Fruit fly (Drosophila melanogaster): ENCODE data around the gene CG42654.

Gene CG42654

dm6 chr3L:20002482-20003234, 48.3 kb upstream of the CG42654 start, which contains the start of gene CG7668 (continued):
- TF ChIP-seq CG6854 (GFP tag; optimal IDR thresholded peaks at IDR 0.05) (peak; percentile 75), CG32006 (GFP tag; optimal IDR thresholded peaks at IDR 0.05) (no peak), Sox15 (GFP tag; optimal IDR thresholded peaks at IDR 0.05) (peak; percentile 87), svp (GFP tag) (no peak), net (GFP tag; optimal IDR thresholded peaks at IDR 0.05) (peak; percentile 92), lz (GFP tag; optimal IDR thresholded peaks at IDR 0.05) (peak; percentile 93), CG3032 (tag; optimal IDR thresholded peaks at IDR 0.05) (peak; percentile 92), ss (GFP tag; optimal IDR thresholded peaks at IDR 0.05) (peak; percentile 80 to 88), CG11902 (GFP tag; optimal IDR thresholded peaks at IDR 0.05) (peak; percentile 82), Hr39 (GFP tag; optimal IDR thresholded peaks at IDR 0.05) (peak; percentile 92), Sox102F (GFP tag; optimal IDR thresholded peaks at IDR 0.05) (peak; percentile 91), CG8119 (GFP tag; IDR thresholded peaks at IDR 0.05) (peak; percentile 92), Met (GFP tag; optimal IDR thresholded peaks at IDR 0.05) (peak; percentile 92), fd85E (GFP tag; optimal IDR thresholded peaks at IDR 0.05) (peak; percentile 41), Smox (GFP tag; optimal IDR thresholded peaks at IDR 0.05) (peak; percentile 92), vri (GFP tag; optimal IDR thresholded peaks at IDR 0.05) (peak; percentile 86), OdsH (GFP tag; optimal IDR thresholded peaks at IDR 0.05) (peak; percentile 92), CG10669 (GFP tag; optimal IDR thresholded peaks at IDR 0.05) (peak; percentile 87), Eip93F (GFP tag; optimal IDR thresholded peaks at IDR 0.05) (peak; percentile 82), CG1621 (tag; optimal IDR thresholded peaks at IDR 0.05) (peak; percentile 89), CG31627 (GFP tag; optimal IDR thresholded peaks at IDR 0.05) (peak; percentile 94)

- TF ChIP-seq Eip78C (GFP tag) (peak; percentile 26), CG11762 (GFP tag; optimal IDR thresholded peaks at IDR 0.05; ENCODE audit: insufficient read depth) (no peak)
These were observed 46.7 kb upstream of the CG42654 start for dm6 chr3L:20000878-20001640.

- TF ChIP-seq topi (GFP tag; optimal IDR thresholded peaks at IDR 0.05) (no peak), Eip78C (GFP tag) (peak; percentile 68)
These were observed 45.9 kb upstream of the CG42654 start, which contains the start of the genes Tom20 and Gabat for dm6 chr3L:20000081-20000736. Tom20 (plus strand) TSS chr3L:20000644. Gabat (minus strand) TSS chr3L:20000686.

dm6 chr3L:19994015-19994414, 39.7 kb upstream of the CG42654 start:
- TF ChIP-seq dsx (GFP tag; optimal IDR thresholded peaks at IDR 0.05; ENCODE audit: poor library complexity, severe bottlenecking) (no peak), CG31627 (GFP tag; optimal IDR thresholded peaks at IDR 0.05) (no peak), CG4318 (GFP tag; optimal IDR thresholded peaks at IDR 0.05) (no peak), net (GFP tag; optimal IDR thresholded peaks at IDR 0.05) (no peak), topi (GFP tag; optimal IDR thresholded peaks at IDR 0.05) (no peak), CG10631 (GFP tag; optimal IDR thresholded peaks at IDR 0.05) (no peak), Sox14 (GFP tag; optimal IDR thresholded peaks at IDR 0.05) (no peak)

DNA sequence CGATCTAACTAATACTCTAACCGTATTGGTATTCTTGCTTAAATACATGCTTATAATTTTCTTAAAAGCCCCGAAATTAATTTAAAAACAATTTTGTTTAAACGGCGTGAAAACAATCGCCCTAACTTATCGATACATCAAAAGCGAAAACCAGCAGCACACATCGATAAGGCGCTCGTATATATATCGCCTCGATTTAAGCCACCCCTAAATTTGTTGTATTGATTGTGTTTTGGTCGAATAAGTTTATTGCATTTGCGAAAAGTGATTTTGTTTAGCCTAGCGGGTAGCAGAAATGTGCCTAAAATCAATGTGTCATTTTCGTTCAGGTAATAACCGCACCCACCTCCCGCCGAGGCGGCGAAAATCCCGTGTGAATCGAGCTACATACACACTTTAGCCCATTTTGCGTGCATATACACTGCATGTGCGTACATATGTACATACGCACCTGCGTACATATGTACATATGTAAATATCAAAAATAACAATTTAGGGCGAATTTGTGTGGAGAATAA, 37.4 kb upstream of the CG42654 start, which contains the start of the genes CG7646 and Nca:
Gene CG7646, plus strand, starts transcription at position 174 of the 518 bp plus-strand sequence.
Gene Nca, plus strand, starts transcription at position 174 of the 518 bp plus-strand sequence.
- TF ChIP-seq lz (GFP tag; optimal IDR thresholded peaks at IDR 0.05) (peak; percentile 14), Blimp-1 (GFP tag; optimal IDR thresholded peaks at IDR 0.05) (no peak), CG6808 (GFP tag; optimal IDR thresholded peaks at IDR 0.05) (no peak), dsx (GFP tag; optimal IDR thresholded peaks at IDR 0.05; ENCODE audit: poor library complexity, severe bottlenecking) (no peak), esn (GFP tag; optimal IDR thresholded peaks at IDR 0.05) (no peak), net (GFP tag; optimal IDR thresholded peaks at IDR 0.05) (no peak), CG11294 (GFP tag; IDR thresholded peaks at IDR 0.05) (no peak), CG8632 (GFP tag; optimal IDR thresholded peaks at IDR 0.05) (no peak), CG34406 (GFP tag; optimal IDR thresholded peaks at IDR 0.05) (no peak), pdm3 (GFP tag; optimal IDR thresholded peaks at IDR 0.05) (no peak), Sox14 (GFP tag; optimal IDR thresholded peaks at IDR 0.05) (no peak), CG6792 (GFP tag; optimal IDR thresholded peaks at IDR 0.05) (no peak), fkh (GFP tag; optimal IDR thresholded peaks at IDR 0.05) (peak; percentile 73), dac (GFP tag; optimal IDR thresholded peaks at IDR 0.05) (no peak), cyc (GFP tag; optimal IDR thresholded peaks at IDR 0.05) (no peak), CG15336 (GFP tag; IDR thresholded peaks at IDR 0.05) (no peak), fd85E (GFP tag; optimal IDR thresholded peaks at IDR 0.05) (no peak)

Data from whole organism, prepupa.